Worm (Caenorhabditis elegans) whole organism, early embryonic: Measurements from ENCODE around the gene C50E3.7.

ENCODE experiments used
- B0310.2 ChIP-seq: sonication (generic microtip); optimal IDR thresholded peaks from 2 replicates; lab custom pipeline; 2016; ENCODE audit warnings: mild to moderate bottlenecking, missing genetic modification characterization, missing compliant biosample characterization
- F13C5.2 ChIP-seq: sonication (generic microtip); optimal IDR thresholded peaks from 2 replicates; lab custom pipeline; 2017; ENCODE audit warnings: mild to moderate bottlenecking, missing genetic modification characterization, inconsistent platforms, missing compliant biosample characterization
- aly-1 ChIP-seq: sonication (generic microtip); optimal IDR thresholded peaks from 2 replicates; lab custom pipeline; 2016; ENCODE audit warnings: missing genetic modification characterization, missing compliant biosample characterization
- ama-1 ChIP-seq: fragments of 150-350 bp; optimal IDR thresholded peaks from 2 replicates; lab custom pipeline; 2014
- ceh-13 ChIP-seq: fragments of 200-800 bp; sonication (Bioruptor generic); optimal IDR thresholded peaks from 2 replicates; lab custom pipeline; 2018; ENCODE audit warnings: mild to moderate bottlenecking, missing genetic modification characterization, missing compliant biosample characterization
- ceh-36 ChIP-seq: sonication (generic microtip); optimal IDR thresholded peaks from 2 replicates; lab custom pipeline; 2016; ENCODE audit warnings: missing genetic modification characterization, inconsistent platforms, missing compliant biosample characterization
- ets-7 ChIP-seq: sonication (generic microtip); optimal IDR thresholded peaks from 2 replicates; lab custom pipeline; 2016; ENCODE audit warnings: missing genotype, missing genetic modification characterization, missing compliant biosample characterization
- flt-1 ChIP-seq: fragments of 200-800 bp; sonication (Bioruptor generic); IDR thresholded peaks from 2 replicates; pipeline ENCODE4 v1.3.6; 2022; ENCODE audit warnings: missing genetic modification characterization, missing compliant biosample characterization
- hmbx-1 ChIP-seq: sonication (generic microtip); optimal IDR thresholded peaks from 2 replicates; lab custom pipeline; 2016; ENCODE audit warnings: mild to moderate bottlenecking, missing genetic modification characterization, missing compliant biosample characterization
- hmg-4 ChIP-seq: fragments of 200-800 bp; sonication (Bioruptor generic); optimal IDR thresholded peaks from 2 replicates; lab custom pipeline; 2018; ENCODE audit warnings: mild to moderate bottlenecking, missing genetic modification characterization, missing compliant biosample characterization
- hnd-1 ChIP-seq: sonication (generic microtip); optimal IDR thresholded peaks from 2 replicates; lab custom pipeline; 2016; ENCODE audit warnings: missing genetic modification characterization, missing compliant biosample characterization
- pes-1 ChIP-seq: fragments of 200-800 bp; sonication (Bioruptor generic); IDR thresholded peaks from 2 replicates; pipeline ENCODE4 v1.3.6; 2022; ENCODE audit warnings: missing genetic modification reagents, missing genetic modification characterization, missing compliant biosample characterization
- scrt-1 ChIP-seq: fragments of 200-800 bp; sonication (Bioruptor generic); IDR thresholded peaks from 2 replicates; pipeline ENCODE4 v1.3.6; 2022; ENCODE audit warnings: missing genetic modification characterization, missing compliant biosample characterization
- sea-1 ChIP-seq: fragments of 200-800 bp; sonication (Bioruptor generic); conservative IDR thresholded peaks from 2 replicates; pipeline ENCODE4 v1.3.6; 2022; ENCODE audit warnings: missing genetic modification characterization, missing compliant biosample characterization
- tbx-11 ChIP-seq: fragments of 200-800 bp; sonication (Bioruptor generic); IDR thresholded peaks from 2 replicates; pipeline ENCODE4 v1.3.6; 2022; ENCODE audit warnings: missing genetic modification characterization, missing compliant biosample characterization
- tbx-37 ChIP-seq: fragments of 200-800 bp; sonication (Bioruptor generic); conservative IDR thresholded peaks from 2 replicates; pipeline ENCODE4 v1.3.6; 2022; ENCODE audit warnings: missing genetic modification reagents, missing genetic modification characterization, missing compliant biosample characterization
- tra-4 ChIP-seq: sonication (generic microtip); optimal IDR thresholded peaks from 2 replicates; lab custom pipeline; 2017; ENCODE audit warnings: missing genetic modification characterization, missing compliant biosample characterization

C50E3.7 gene

ce11 chrV:7601443-7601842 is 3.3 kb upstream of the C50E3.7 start, which contains the start of gene scl-26:
TSS of gene scl-26 (minus strand) at chrV:7601543.
- TF ChIP-seq scrt-1 (no peak), tbx-11 (GFP tag; lab: Robert Waterston, UW) (no peak), pes-1 (GFP tag; lab: Robert Waterston, UW) (no peak), hmg-4 (no peak), F13C5.2 (no peak), flt-1 (GFP tag; lab: Robert Waterston, UW) (no peak), ceh-36 (tag; lab: Kevin White, UChicago) (no peak)

- TF ChIP-seq hnd-1 (tag; lab: Kevin White, UChicago): no peak
Measured at ce11 chrV:7600149-7600548, 2.0 kb upstream of the C50E3.7 start, which contains the start of gene C50E3.9. TSS of gene C50E3.9 (minus strand) at chrV:7600249.

- TF ChIP-seq aly-1 (tag; lab: Kevin White, UChicago) (no peak), scrt-1 (no peak), hmg-4 (no peak), ama-1 (lab: Kevin White, UChicago) (no peak), F13C5.2 (no peak), ceh-13 (GFP tag; lab: Kevin White, UChicago) (no peak), sea-1 (GFP tag; lab: Robert Waterston, UW) (no peak), ceh-36 (tag; lab: Kevin White, UChicago) (no peak), flt-1 (GFP tag; lab: Robert Waterston, UW) (no peak), hnd-1 (tag; lab: Kevin White, UChicago) (no peak), tbx-11 (GFP tag; lab: Robert Waterston, UW) (no peak), tra-4 (no peak)
Measured at ce11 chrV:7595132-7595531, 3.0 kb downstream of the C50E3.7 start.

- TF ChIP-seq hmg-4 (no peak), scrt-1 (no peak), tbx-11 (GFP tag; lab: Robert Waterston, UW) (no peak), aly-1 (tag; lab: Kevin White, UChicago) (no peak), tra-4 (no peak), ceh-13 (GFP tag; lab: Kevin White, UChicago) (no peak), hmbx-1 (tag; lab: Kevin White, UChicago) (no peak), flt-1 (GFP tag; lab: Robert Waterston, UW) (no peak), ets-7 (tag; lab: Kevin White, UChicago) (no peak), ceh-36 (tag; lab: Kevin White, UChicago) (no peak), B0310.2 (tag; lab: Kevin White, UChicago) (no peak), pes-1 (GFP tag; lab: Robert Waterston, UW) (no peak), tbx-37 (GFP tag; lab: Robert Waterston, UW) (no peak), ama-1 (lab: Kevin White, UChicago) (no peak), F13C5.2 (no peak), hnd-1 (tag; lab: Kevin White, UChicago) (no peak), sea-1 (GFP tag; lab: Robert Waterston, UW) (no peak)
Measured at ce11 chrV:7590454-7590853, 7.7 kb downstream of the C50E3.7 start, which contains the start of gene C50E3.6. TSS of gene C50E3.6 (minus strand) at chrV:7590554.

ce11 chrV:7587637-7588036 is 10.5 kb downstream of the C50E3.7 start, which contains the start of the genes F19F10.11 and C50E3.5:
TSS of gene F19F10.11 (minus strand) at chrV:7587704.
TSS of gene C50E3.5 (plus strand) at chrV:7587996.
- peak; percentile 34 for TF ChIP-seq F13C5.2
- no peak for TF ChIP-seq ceh-13 (GFP tag; lab: Kevin White, UChicago)

- TF ChIP-seq tbx-11 (GFP tag; lab: Robert Waterston, UW): no peak
- no peak for TF ChIP-seq hnd-1 (tag; lab: Kevin White, UChicago)
- TF ChIP-seq ceh-36 (tag; lab: Kevin White, UChicago): no peak
- TF ChIP-seq ets-7 (tag; lab: Kevin White, UChicago): no peak
- TF ChIP-seq hmg-4: no peak
- TF ChIP-seq sea-1 (GFP tag; lab: Robert Waterston, UW): no peak
- TF ChIP-seq ceh-13 (GFP tag; lab: Kevin White, UChicago): no peak
- no peak for TF ChIP-seq aly-1 (tag; lab: Kevin White, UChicago)
- no peak for TF ChIP-seq tra-4
- TF ChIP-seq pes-1 (GFP tag; lab: Robert Waterston, UW): no peak
- TF ChIP-seq hmbx-1 (tag; lab: Kevin White, UChicago): no peak
- no peak for TF ChIP-seq tbx-37 (GFP tag; lab: Robert Waterston, UW)
- TF ChIP-seq F13C5.2: no peak
- TF ChIP-seq ama-1 (lab: Kevin White, UChicago): no peak
- no peak for TF ChIP-seq flt-1 (GFP tag; lab: Robert Waterston, UW)
- TF ChIP-seq scrt-1: no peak
- no peak for TF ChIP-seq B0310.2 (tag; lab: Kevin White, UChicago)
Measured at ce11 chrV:7580378-7580777, 17.8 kb downstream of the C50E3.7 start, which contains the start of gene ets-6. TSS of gene ets-6 (minus strand) at chrV:7580546.

- TF ChIP-seq hnd-1 (tag; lab: Kevin White, UChicago): no peak
- no peak for TF ChIP-seq flt-1 (GFP tag; lab: Robert Waterston, UW)
- TF ChIP-seq tbx-11 (GFP tag; lab: Robert Waterston, UW): no peak
- no peak for TF ChIP-seq tra-4
- no peak for TF ChIP-seq B0310.2 (tag; lab: Kevin White, UChicago)
- TF ChIP-seq aly-1 (tag; lab: Kevin White, UChicago): no peak
- TF ChIP-seq hmg-4: no peak
- TF ChIP-seq scrt-1: no peak
- TF ChIP-seq hmbx-1 (tag; lab: Kevin White, UChicago): no peak
- no peak for TF ChIP-seq ets-7 (tag; lab: Kevin White, UChicago)
- TF ChIP-seq ceh-36 (tag; lab: Kevin White, UChicago): no peak
- TF ChIP-seq F13C5.2: no peak
Measured at ce11 chrV:7575563-7575962, 22.6 kb downstream of the C50E3.7 start, which contains the start of the genes snu-66 and ints-9. TSS of gene snu-66 (minus strand) at chrV:7575670. TSS of gene ints-9 (plus strand) at chrV:7575802.

ce11 chrV:7570955-7571354 is 27.2 kb downstream of the C50E3.7 start, which contains the start of gene F19F10.14:
TSS of gene F19F10.14 (minus strand) at chrV:7571055.
- TF ChIP-seq hnd-1 (tag; lab: Kevin White, UChicago) (no peak), tbx-11 (GFP tag; lab: Robert Waterston, UW) (no peak), aly-1 (tag; lab: Kevin White, UChicago) (no peak), F13C5.2 (no peak), hmg-4 (no peak), flt-1 (GFP tag; lab: Robert Waterston, UW) (no peak), ceh-36 (tag; lab: Kevin White, UChicago) (no peak), ama-1 (lab: Kevin White, UChicago) (no peak), B0310.2 (tag; lab: Kevin White, UChicago) (no peak), ets-7 (tag; lab: Kevin White, UChicago) (no peak), sea-1 (GFP tag; lab: Robert Waterston, UW) (no peak), tra-4 (no peak)
